Worm (Caenorhabditis elegans): ENCODE results near the gene C17A2.4.

- TF ChIP-seq gmeb-2 (tag; optimal IDR thresholded peaks at IDR 0.05) (no peak), ets-4 (tag; optimal IDR thresholded peaks at IDR 0.05) (no peak), hlh-30 (tag; optimal IDR thresholded peaks at IDR 0.05; ENCODE audit: insufficient read depth) (no peak), tbx-2 (tag; optimal IDR thresholded peaks at IDR 0.05) (no peak), ama-1 (optimal IDR thresholded peaks at IDR 0.05) (no peak), pha-4 (tag; optimal IDR thresholded peaks at IDR 0.05) (no peak), hlh-13 (GFP tag; optimal IDR thresholded peaks at IDR 0.05) (no peak), F13H6.1 (tag; optimal IDR thresholded peaks at IDR 0.05) (no peak)
These were observed 21.2 kb downstream of the C17A2.4 start, which contains the start of gene oac-11 for ce11 chrII:3860826-3861225.
